Worm (Caenorhabditis elegans): ENCODE results near the gene H25K10.4.

Gene H25K10.4

ce11 chrIV:16184521-16184920 is 41.3 kb upstream of the H25K10.4 start, which contains the start of gene Y105C5B.1413:
Gene Y105C5B.1413, minus strand, starts transcription at chrIV:16184621.
- TF ChIP-seq fkh-4 (tag; optimal IDR thresholded peaks at IDR 0.05; ENCODE audit: borderline replicate concordance): no peak
- no peak for TF ChIP-seq unc-86 (tag; optimal IDR thresholded peaks at IDR 0.05)
- no peak for TF ChIP-seq xbp-1 (tag; optimal IDR thresholded peaks at IDR 0.05)
- TF ChIP-seq alr-1 (tag; optimal IDR thresholded peaks at IDR 0.05; ENCODE audit: borderline replicate concordance): no peak
- TF ChIP-seq ztf-11 (tag; optimal IDR thresholded peaks at IDR 0.05): no peak
- no peak for TF ChIP-seq pax-3 (tag; optimal IDR thresholded peaks at IDR 0.05)
- no peak for TF ChIP-seq ama-1 (optimal IDR thresholded peaks at IDR 0.05)
- no peak for TF ChIP-seq efl-3 (GFP tag; optimal IDR thresholded peaks at IDR 0.05)
- no peak for TF ChIP-seq mab-9 (GFP tag; IDR thresholded peaks at IDR 0.05)
- no peak for TF ChIP-seq elt-2 (tag; optimal IDR thresholded peaks at IDR 0.05)
- TF ChIP-seq C16A3.4 (tag; optimal IDR thresholded peaks at IDR 0.05): no peak
- no peak for TF ChIP-seq nhr-12 (tag; optimal IDR thresholded peaks at IDR 0.05)
- no peak for TF ChIP-seq hpl-2 (GFP tag; optimal IDR thresholded peaks at IDR 0.05)
- no peak for TF ChIP-seq isw-1 (GFP tag; IDR thresholded peaks at IDR 0.05)
- no peak for TF ChIP-seq nhr-20 (tag; optimal IDR thresholded peaks at IDR 0.05)

- TF ChIP-seq ceh-82 (tag; optimal IDR thresholded peaks at IDR 0.05) (no peak), nhr-77 (tag; optimal IDR thresholded peaks at IDR 0.05) (no peak), unc-86 (tag; optimal IDR thresholded peaks at IDR 0.05) (no peak)
Measured at ce11 chrIV:16186008-16186407, 39.8 kb upstream of the H25K10.4 start.

- TF ChIP-seq snu-23 (GFP tag; optimal IDR thresholded peaks at IDR 0.05) (no peak), C04F5.9 (tag; optimal IDR thresholded peaks at IDR 0.05) (no peak), pqm-1 (tag; optimal IDR thresholded peaks at IDR 0.05) (no peak), elt-2 (tag; optimal IDR thresholded peaks at IDR 0.05) (no peak)
Measured at ce11 chrIV:16191597-16191996, 34.2 kb upstream of the H25K10.4 start.

ce11 chrIV:16192754-16193153 is 33.1 kb upstream of the H25K10.4 start:
- no peak for TF ChIP-seq swsn-7 (tag; optimal IDR thresholded peaks at IDR 0.05)
- TF ChIP-seq Y116A8C.19 (tag; optimal IDR thresholded peaks at IDR 0.05; ENCODE audit: borderline replicate concordance): no peak
- TF ChIP-seq nhr-85 (tag): peak; percentile 54
- no peak for TF ChIP-seq nhr-47 (tag; optimal IDR thresholded peaks at IDR 0.05)
- TF ChIP-seq blmp-1 (tag; optimal IDR thresholded peaks at IDR 0.05): peak; percentile 65
- no peak for TF ChIP-seq unc-62 (GFP tag; optimal IDR thresholded peaks at IDR 0.05)
- no peak for TF ChIP-seq mdl-1 (tag; optimal IDR thresholded peaks at IDR 0.05)
- no peak for TF ChIP-seq xbp-1 (tag; optimal IDR thresholded peaks at IDR 0.05)

- TF ChIP-seq dpl-1 (GFP tag; optimal IDR thresholded peaks at IDR 0.05): no peak
- no peak for TF ChIP-seq nhr-76 (tag; optimal IDR thresholded peaks at IDR 0.05)
- no peak for TF ChIP-seq mab-9 (GFP tag; IDR thresholded peaks at IDR 0.05)
- no peak for TF ChIP-seq C16A3.4 (tag; optimal IDR thresholded peaks at IDR 0.05)
- TF ChIP-seq fkh-8 (tag; optimal IDR thresholded peaks at IDR 0.05): no peak
- no peak for TF ChIP-seq hlh-17 (GFP tag; optimal IDR thresholded peaks at IDR 0.05; ENCODE audit: borderline replicate concordance)
- TF ChIP-seq egl-13 (tag; optimal IDR thresholded peaks at IDR 0.05): no peak
- TF ChIP-seq unc-98 (GFP tag; IDR thresholded peaks at IDR 0.05): no peak
- TF ChIP-seq elt-3 (tag; optimal IDR thresholded peaks at IDR 0.05): no peak
- no peak for TF ChIP-seq C04F5.9 (tag; optimal IDR thresholded peaks at IDR 0.05)
- TF ChIP-seq jun-1 (tag; optimal IDR thresholded peaks at IDR 0.05): no peak
- TF ChIP-seq nhr-84 (tag; optimal IDR thresholded peaks at IDR 0.05): no peak
- TF ChIP-seq hpl-2 (GFP tag; optimal IDR thresholded peaks at IDR 0.05): no peak
- no peak for TF ChIP-seq nhr-19 (GFP tag; conservative IDR thresholded peaks at IDR 0.05)
- no peak for TF ChIP-seq vab-15 (tag; optimal IDR thresholded peaks at IDR 0.05)
Measured at ce11 chrIV:16196717-16197116, 29.1 kb upstream of the H25K10.4 start, which contains the start of gene Y7A9A.1. Gene Y7A9A.1, plus strand, starts transcription at chrIV:16197017.
